Fruit fly (Drosophila melanogaster): Measurements from ENCODE around the gene SPR.

- TF ChIP-seq CG8478 (optimal IDR thresholded peaks at IDR 0.05) = no peak
- peak in 1 of 2 experiments; percentile 17 for TF ChIP-seq CTCF (optimal IDR thresholded peaks at IDR 0.05)
These were observed 25.9 kb upstream of the SPR start, which contains the start of gene spoon for dm6 chrX:5420568-5421019.

Measured in S2 (cell line).